Worm (Caenorhabditis elegans) whole organism, L4 larva: ENCODE data around the gene srw-136.

Experiments used
- ama-1 ChIP-seq: fragments of 150-350 bp; optimal IDR thresholded peaks from 2 replicates; lab custom pipeline; 2014; ENCODE audit warnings: inconsistent platforms, mixed read lengths
- egl-27 ChIP-seq: sonication (generic microtip); optimal IDR thresholded peaks from 3 replicates; lab custom pipeline; 2017; ENCODE audit warnings: missing biosample characterization, missing genetic modification reagents, missing genetic modification characterization
- jun-1 ChIP-seq: fragments of 150-350 bp; optimal IDR thresholded peaks from 2 replicates; lab custom pipeline; 2014; ENCODE audit warnings: missing biosample characterization, missing genetic modification reagents, missing genetic modification characterization
- lin-39 ChIP-seq: fragments of 150-350 bp; optimal IDR thresholded peaks from 2 replicates; lab custom pipeline; 2014; ENCODE audit warnings: missing biosample characterization, missing genetic modification reagents, missing genetic modification characterization
- lsy-2 ChIP-seq, 2 experiments: fragments of 150-350 bp in 1 of 2; sonication (generic microtip) in 1 of 2; optimal IDR thresholded peaks; 2 replicates each; lab custom pipeline; 2014 to 2017; ENCODE audit warnings: missing biosample characterization in 2 of 2, missing genetic modification characterization in 2 of 2
- mep-1 ChIP-seq: fragments of 150-350 bp; sonication (generic microtip); optimal IDR thresholded peaks from 3 replicates; lab custom pipeline; 2014; ENCODE audit warnings: missing biosample characterization, missing genetic modification characterization
- nhr-28 ChIP-seq: fragments of 150-350 bp; optimal IDR thresholded peaks from 2 replicates; lab custom pipeline; 2014; ENCODE audit warnings: missing biosample characterization, missing genetic modification characterization
- nhr-77 ChIP-seq: fragments of 150-350 bp; optimal IDR thresholded peaks from 2 replicates; lab custom pipeline; 2014; ENCODE audit warnings: missing biosample characterization, missing genetic modification characterization
- pha-4 ChIP-seq, 2 experiments: fragments of 150-350 bp in 1 of 2; fragments of 200-800 bp in 1 of 2; sonication (Bioruptor generic) in 1 of 2; IDR thresholded peaks in 1 of 2; optimal IDR thresholded peaks in 1 of 2; 2 replicates each; pipeline versions ENCODE4 v1.3.6 to Lab custom; 2014 to 2022; ENCODE audit warnings: missing genetic modification characterization in 2 of 2, missing genetic modification reagents in 2 of 2, missing biosample characterization in 1 of 2, missing compliant biosample characterization in 1 of 2
- unc-130 ChIP-seq: sonication (generic microtip); optimal IDR thresholded peaks from 2 replicates; lab custom pipeline; 2016; ENCODE audit warnings: missing genetic modification reagents, missing genetic modification characterization, missing compliant biosample characterization
- unc-62 ChIP-seq, 3 experiments: fragments of 150-350 bp in 1 of 3; sonication (generic microtip); optimal IDR thresholded peaks in 2 of 3; peaks in 1 of 3; 1 replicate in 1 of 3; 2 replicates in 2 of 3; lab custom pipeline; 2014 to 2017; ENCODE audit warnings: missing biosample characterization in 3 of 3, missing genetic modification characterization in 3 of 3, missing genetic modification reagents in 3 of 3, missing genotype in 1 of 3
- zag-1 ChIP-seq: fragments of 150-350 bp; optimal IDR thresholded peaks from 2 replicates; lab custom pipeline; 2014; ENCODE audit warnings: missing biosample characterization, missing genetic modification characterization
- zfp-2 ChIP-seq: sonication (generic microtip); optimal IDR thresholded peaks from 2 replicates; lab custom pipeline; 2016; ENCODE audit warnings: mild to moderate bottlenecking, missing genetic modification characterization, missing compliant biosample characterization
- ztf-11 ChIP-seq: fragments of 150-350 bp; optimal IDR thresholded peaks from 2 replicates; lab custom pipeline; 2014; ENCODE audit warnings: missing biosample characterization, missing genetic modification characterization

ce11 chrV:2991485-2991884 is 18.9 kb downstream of the srw-136 start, which contains the start of gene srw-121:
- TF ChIP-seq unc-130 (GFP tag; lab: Kevin White, UChicago) (no peak), mep-1 (tag; lab: Kevin White, UChicago) (no peak), lsy-2 (tag; optimal IDR thresholded peaks at IDR 0.05; lab: Kevin White, UChicago) (no peak), unc-62 (GFP tag; optimal IDR thresholded peaks at IDR 0.05 in 1 of 2; lab: Kevin White, UChicago) (no peak), unc-62 (tag; optimal IDR thresholded peaks at IDR 0.05; lab: Kevin White, UChicago) (no peak), ztf-11 (no peak), egl-27 (tag; lab: Kevin White, UChicago) (no peak), nhr-77 (tag; lab: Kevin White, UChicago) (no peak), nhr-28 (no peak), lin-39 (no peak), jun-1 (tag; lab: Kevin White, UChicago) (no peak), ama-1 (lab: Kevin White, UChicago) (no peak), zfp-2 (no peak), pha-4 (GFP tag; IDR thresholded peaks at IDR 0.05; lab: Robert Waterston, UW) (no peak), pha-4 (tag; optimal IDR thresholded peaks at IDR 0.05; lab: Kevin White, UChicago) (no peak), zag-1 (tag; lab: Kevin White, UChicago) (no peak)
